Fruit fly (Drosophila melanogaster) whole organism, embryonic: ENCODE data around the gene kirre.

Experiments used
- Bgb ChIP-seq: fragments of 200-800 bp; sonication (Bioruptor generic); IDR thresholded peaks from 2 replicates; pipeline ENCODE4 v1.3.6; 2022; ENCODE audit warnings: missing biosample characterization, missing genetic modification characterization; ENCODE audit not compliant: partially characterized antibody
- BtbVII ChIP-seq: fragments of 200-800 bp; sonication (Bioruptor generic); optimal IDR thresholded peaks from 3 replicates; lab custom pipeline; 2017; ENCODE audit warnings: missing biosample characterization, mild to moderate bottlenecking, missing genetic modification characterization
- CG10267 ChIP-seq: fragments of 200-800 bp; sonication (Bioruptor generic); optimal IDR thresholded peaks from 2 replicates; lab custom pipeline; 2018; ENCODE audit warnings: missing biosample characterization, mild to moderate bottlenecking, missing genetic modification characterization, moderate library complexity
- CG10366 ChIP-seq: fragments of 200-800 bp; sonication (Bioruptor generic); IDR thresholded peaks from 2 replicates; pipeline ENCODE4 v1.3.6; 2022; ENCODE audit warnings: missing biosample characterization, missing genetic modification characterization
- CG12104 ChIP-seq: fragments of 200-800 bp; sonication (Bioruptor generic); optimal IDR thresholded peaks from 3 replicates; lab custom pipeline; 2016; ENCODE audit warnings: missing biosample characterization, missing genetic modification characterization
- CG12391 ChIP-seq: fragments of 200-800 bp; sonication (Bioruptor generic); optimal IDR thresholded peaks from 3 replicates; lab custom pipeline; 2018; ENCODE audit warnings: missing biosample characterization, mild to moderate bottlenecking, missing genetic modification characterization, moderate library complexity
- CG15514 ChIP-seq: fragments of 200-800 bp; sonication (Bioruptor generic); optimal IDR thresholded peaks from 3 replicates; lab custom pipeline; 2017; ENCODE audit warnings: missing biosample characterization, missing genetic modification characterization, mild to moderate bottlenecking, moderate library complexity, missing genetic modification reagents
- CG16815 ChIP-seq: fragments of 200-800 bp; sonication (Bioruptor generic); optimal IDR thresholded peaks from 3 replicates; lab custom pipeline; 2017; ENCODE audit warnings: missing biosample characterization, mild to moderate bottlenecking, missing genetic modification characterization
- CG33557 ChIP-seq: fragments of 200-800 bp; sonication (Bioruptor generic); optimal IDR thresholded peaks from 2 replicates; lab custom pipeline; 2019; ENCODE audit warnings: missing biosample characterization, mild to moderate bottlenecking, missing genetic modification characterization, moderate library complexity
- CG7963 ChIP-seq: fragments of 200-800 bp; sonication (Bioruptor generic); IDR thresholded peaks from 3 replicates; pipeline ENCODE4 v1.3.6; 2022; ENCODE audit warnings: missing biosample characterization, missing genetic modification characterization; ENCODE audit not compliant: partially characterized antibody
- Chrac-16 ChIP-seq: fragments of 200-800 bp; sonication (Bioruptor generic); optimal IDR thresholded peaks from 3 replicates; lab custom pipeline; 2016; ENCODE audit warnings: missing biosample characterization, missing genetic modification characterization
- Dll ChIP-seq: fragments of 200-800 bp; sonication (Bioruptor generic); IDR thresholded peaks from 4 replicates; pipeline ENCODE4 v1.3.6; 2022; ENCODE audit warnings: missing biosample characterization, missing genetic modification characterization; ENCODE audit not compliant: partially characterized antibody
- Doc3 ChIP-seq: fragments of 200-800 bp; sonication (Bioruptor generic); IDR thresholded peaks from 3 replicates; pipeline ENCODE4 v1.3.6; 2022; ENCODE audit warnings: missing biosample characterization, missing genetic modification characterization; ENCODE audit not compliant: partially characterized antibody
- Dref ChIP-seq: fragments of 200-800 bp; sonication (Bioruptor generic); IDR thresholded peaks from 2 replicates; pipeline ENCODE4 v1.3.6; 2022; ENCODE audit warnings: missing biosample characterization, missing genetic modification characterization
- E2f2 ChIP-seq: fragments of 200-800 bp; sonication (Bioruptor generic); IDR thresholded peaks from 2 replicates; pipeline ENCODE4 v1.3.6; 2022; ENCODE audit warnings: missing biosample characterization, missing genetic modification characterization
- Fer1 ChIP-seq: fragments of 200-800 bp; sonication (Bioruptor generic); optimal IDR thresholded peaks from 2 replicates; lab custom pipeline; 2017; ENCODE audit warnings: missing biosample characterization, mild to moderate bottlenecking, missing genetic modification characterization
- MBD-R2 ChIP-seq: fragments of 200-800 bp; sonication (Bioruptor generic); IDR thresholded peaks from 2 replicates; pipeline ENCODE4 v1.3.6; 2022; ENCODE audit warnings: missing biosample characterization, missing genetic modification characterization
- Nf-YB ChIP-seq: fragments of 200-800 bp; sonication (Bioruptor generic); optimal IDR thresholded peaks from 3 replicates; lab custom pipeline; 2019; ENCODE audit warnings: missing biosample characterization, mild to moderate bottlenecking, missing genetic modification characterization, moderate library complexity
- NfI ChIP-seq: fragments of 200-800 bp; sonication (Bioruptor generic); optimal IDR thresholded peaks from 3 replicates; lab custom pipeline; 2018; ENCODE audit warnings: missing biosample characterization, mild to moderate bottlenecking, missing genetic modification characterization, moderate library complexity
- Ravus ChIP-seq: fragments of 200-800 bp; sonication (Bioruptor generic); IDR thresholded peaks from 2 replicates; pipeline ENCODE4 v1.3.6; 2022; ENCODE audit warnings: missing biosample characterization, missing genetic modification characterization
- Scr ChIP-seq: fragments of 200-800 bp; sonication (Bioruptor generic); IDR thresholded peaks from 2 replicates; pipeline ENCODE4 v1.3.6; 2022; ENCODE audit warnings: missing biosample characterization, missing genetic modification characterization; ENCODE audit not compliant: partially characterized antibody
- Side ChIP-seq: fragments of 200-800 bp; sonication (Bioruptor generic); optimal IDR thresholded peaks from 2 replicates; lab custom pipeline; 2016; ENCODE audit warnings: missing biosample characterization, missing genetic modification characterization
- Sry-β ChIP-seq: fragments of 200-800 bp; sonication (Bioruptor generic); optimal IDR thresholded peaks from 2 replicates; lab custom pipeline; 2018; ENCODE audit warnings: missing biosample characterization, mild to moderate bottlenecking, missing genetic modification characterization, moderate library complexity
- Ssrp ChIP-seq: fragments of 200-800 bp; sonication (Bioruptor generic); optimal IDR thresholded peaks from 2 replicates; lab custom pipeline; 2018; ENCODE audit warnings: missing biosample characterization, mild to moderate bottlenecking, missing genetic modification characterization, moderate library complexity
- ato ChIP-seq: fragments of 200-800 bp; sonication (Bioruptor generic); IDR thresholded peaks from 2 replicates; pipeline ENCODE4 v1.3.6; 2022; ENCODE audit warnings: missing biosample characterization, missing genetic modification characterization; ENCODE audit not compliant: partially characterized antibody
- az2 ChIP-seq: fragments of 200-800 bp; sonication (Bioruptor generic); optimal IDR thresholded peaks from 3 replicates; lab custom pipeline; 2016; ENCODE audit warnings: missing biosample characterization, missing genetic modification characterization
- cad ChIP-seq: fragments of >200 bp; optimal IDR thresholded peaks from 2 replicates; lab custom pipeline; 2017; ENCODE audit warnings: missing biosample characterization, missing genetic modification characterization
- chinmo ChIP-seq: fragments of 200-800 bp; sonication (Bioruptor generic); IDR thresholded peaks from 4 replicates; pipeline ENCODE4 v1.3.6; 2022; ENCODE audit warnings: missing biosample characterization, missing genetic modification characterization; ENCODE audit not compliant: partially characterized antibody
- danr ChIP-seq: fragments of 200-800 bp; sonication (Bioruptor generic); IDR thresholded peaks from 2 replicates; pipeline ENCODE4 v1.3.6; 2022; ENCODE audit warnings: missing biosample characterization, missing genetic modification characterization
- dimm ChIP-seq: fragments of 200-800 bp; sonication (Bioruptor generic); IDR thresholded peaks from 2 replicates; pipeline ENCODE4 v1.3.6; 2022; ENCODE audit warnings: missing biosample characterization, missing genetic modification characterization
- fu2 ChIP-seq: fragments of 200-800 bp; sonication (Bioruptor generic); optimal IDR thresholded peaks from 2 replicates; lab custom pipeline; 2016; ENCODE audit warnings: missing biosample characterization, missing genetic modification characterization
- gce ChIP-seq: fragments of 200-800 bp; sonication (Bioruptor generic); IDR thresholded peaks from 3 replicates; pipeline ENCODE4 v1.3.6; 2022; ENCODE audit warnings: missing biosample characterization, missing genetic modification characterization
- hbn ChIP-seq: fragments of 200-800 bp; sonication (Bioruptor generic); IDR thresholded peaks from 2 replicates; pipeline ENCODE4 v1.3.6; 2022; ENCODE audit warnings: missing biosample characterization, missing genetic modification characterization; ENCODE audit not compliant: partially characterized antibody
- her ChIP-seq: fragments of 200-800 bp; sonication (Bioruptor generic); optimal IDR thresholded peaks from 2 replicates; lab custom pipeline; 2016; ENCODE audit warnings: missing biosample characterization, missing genetic modification characterization
- kay ChIP-seq: fragments of 200-800 bp; sonication (Bioruptor generic); optimal IDR thresholded peaks from 2 replicates; lab custom pipeline; 2016; ENCODE audit warnings: missing biosample characterization, missing genetic modification characterization
- knrl ChIP-seq: fragments of 200-800 bp; sonication (Bioruptor generic); IDR thresholded peaks from 3 replicates; pipeline ENCODE4 v1.3.6; 2022; ENCODE audit warnings: missing biosample characterization, missing genetic modification characterization; ENCODE audit not compliant: partially characterized antibody
- mam ChIP-seq: fragments of 200-800 bp; sonication (Bioruptor generic); optimal IDR thresholded peaks from 3 replicates; lab custom pipeline; 2016; ENCODE audit warnings: missing biosample characterization, missing genetic modification characterization
- nau ChIP-seq: fragments of 200-800 bp; sonication (Bioruptor generic); optimal IDR thresholded peaks from 3 replicates; lab custom pipeline; 2017; ENCODE audit warnings: missing biosample characterization, mild to moderate bottlenecking, missing genetic modification characterization, missing genetic modification reagents
- nmo ChIP-seq: fragments of 200-800 bp; sonication (Bioruptor generic); optimal IDR thresholded peaks from 2 replicates; lab custom pipeline; 2018; ENCODE audit warnings: missing biosample characterization, mild to moderate bottlenecking, missing genetic modification characterization, moderate library complexity
- pum ChIP-seq: fragments of 200-800 bp; sonication (Bioruptor generic); optimal IDR thresholded peaks from 2 replicates; lab custom pipeline; 2016; ENCODE audit warnings: missing biosample characterization, missing genetic modification characterization
- ranshi ChIP-seq: fragments of 200-800 bp; sonication (Bioruptor generic); IDR thresholded peaks from 2 replicates; pipeline ENCODE4 v1.3.6; 2022; ENCODE audit warnings: missing biosample characterization, missing genetic modification characterization
- rib ChIP-seq: fragments of 200-800 bp; sonication (Bioruptor generic); IDR thresholded peaks from 2 replicates; pipeline ENCODE4 v1.3.6; 2022; ENCODE audit warnings: missing biosample characterization, missing genetic modification characterization
- row ChIP-seq: fragments of 200-800 bp; sonication (Bioruptor generic); IDR thresholded peaks from 3 replicates; pipeline ENCODE4 v1.3.6; 2022; ENCODE audit warnings: missing biosample characterization, missing genetic modification characterization
- slbo ChIP-seq: fragments of 200-800 bp; sonication (Bioruptor generic); IDR thresholded peaks from 2 replicates; pipeline ENCODE4 v1.3.6; 2022; ENCODE audit warnings: missing biosample characterization, missing genetic modification characterization
- tna ChIP-seq: fragments of 200-800 bp; sonication (Bioruptor generic); IDR thresholded peaks from 2 replicates; pipeline ENCODE4 v1.3.6; 2022; ENCODE audit warnings: missing biosample characterization, missing genetic modification characterization; ENCODE audit not compliant: partially characterized antibody
- trh ChIP-seq: fragments of 200-800 bp; sonication (Bioruptor generic); optimal IDR thresholded peaks from 2 replicates; lab custom pipeline; 2016; ENCODE audit warnings: missing biosample characterization, missing genetic modification characterization
- yki ChIP-seq: fragments of >200 bp; optimal IDR thresholded peaks from 3 replicates; lab custom pipeline; 2018
- zen2 ChIP-seq: fragments of 200-800 bp; sonication (Bioruptor generic); IDR thresholded peaks from 3 replicates; pipeline ENCODE4 v1.3.6; 2022; ENCODE audit warnings: missing biosample characterization, missing genetic modification characterization; ENCODE audit not compliant: partially characterized antibody

The kirre gene

DNA sequence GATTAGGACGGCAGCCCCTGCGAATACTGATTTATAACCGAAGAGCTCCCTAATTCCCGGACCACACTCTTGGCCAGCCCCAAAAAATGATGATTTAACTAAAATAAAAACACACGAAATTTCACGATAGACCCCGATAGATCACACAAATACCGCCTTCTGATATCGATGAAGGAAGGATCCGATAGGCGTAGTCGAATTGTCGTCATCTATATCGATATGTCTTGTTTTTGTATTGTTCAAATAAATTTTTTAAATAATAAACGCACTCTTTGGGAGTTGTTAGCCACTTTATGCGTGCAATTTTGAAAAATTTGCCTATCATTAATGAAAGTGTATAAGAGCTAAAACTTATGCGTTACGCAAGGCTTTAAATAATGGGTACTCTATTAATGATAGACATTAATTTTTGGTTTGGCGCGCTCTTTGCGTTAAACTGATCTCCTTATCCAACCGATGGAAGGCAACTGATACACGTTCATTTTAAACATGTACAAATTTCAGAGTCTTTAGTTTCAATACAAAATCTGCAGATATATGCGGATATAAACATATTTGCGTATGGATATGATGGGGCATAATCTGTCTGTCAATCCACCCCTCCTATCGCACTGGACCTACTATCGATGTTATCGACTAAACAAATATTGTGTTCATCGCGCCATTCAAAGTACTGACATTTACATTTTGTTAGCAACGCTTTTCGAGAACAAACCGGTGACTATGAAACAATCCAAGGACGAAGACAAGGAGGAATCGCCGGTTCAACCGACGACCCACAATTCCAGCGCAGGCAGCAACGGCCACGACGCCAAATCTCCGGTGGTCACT lies 41.9 kb upstream of the kirre start, which contains the start of the genes Spg7 and Lint-O (continued):
- TF ChIP-seq CG10267 (no peak), yki (lab: Kevin White, UChicago) (no peak), ato (GFP tag; lab: Robert Waterston, UW) (peak; percentile 73), danr (GFP tag; lab: Robert Waterston, UW) (no peak), slbo (no peak), CG15514 (GFP tag; lab: Kevin White, UChicago) (peak; percentile 45), MBD-R2 (peak; percentile 57; the same call in 1 of the 2 replicates), Sry-β (GFP tag; lab: Kevin White, UChicago) (no peak), CG7963 (peak; percentile 74), CG12391 (tag; lab: Kevin White, UChicago) (no peak), Doc3 (GFP tag; lab: Robert Waterston, UW) (peak; percentile 50; the same call in 2 of the 3 replicates), pum (GFP tag; lab: Kevin White, UChicago) (no peak), knrl (peak; percentile 65; the same call in 2 of the 3 replicates), trh (GFP tag; lab: Kevin White, UChicago) (no peak), Dref (GFP tag; lab: Robert Waterston, UW) (peak; percentile 79), rib (no peak), row (GFP tag; lab: Robert Waterston, UW) (no peak), Chrac-16 (GFP tag; lab: Kevin White, UChicago) (no peak), CG12104 (GFP tag; lab: Kevin White, UChicago) (no peak), gce (GFP tag; lab: Robert Waterston, UW) (no peak), Side (no peak), Ravus (GFP tag; lab: Robert Waterston, UW) (no peak), NfI (GFP tag; lab: Kevin White, UChicago) (no peak), nau (GFP tag; lab: Kevin White, UChicago) (no peak), ranshi (GFP tag; lab: Robert Waterston, UW) (no peak), dimm (no peak), CG33557 (GFP tag; lab: Kevin White, UChicago) (no peak), Dll (GFP tag; lab: Robert Waterston, UW) (peak; percentile 74; the same call in 3 of the 4 replicates), Fer1 (no peak), E2f2 (peak; percentile 69), az2 (GFP tag; lab: Kevin White, UChicago) (no peak), cad (GFP tag; lab: Kevin White, UChicago) (no peak), CG16815 (GFP tag; lab: Kevin White, UChicago) (no peak), BtbVII (GFP tag; lab: Kevin White, UChicago) (no peak), CG10366 (GFP tag; lab: Robert Waterston, UW) (no peak), hbn (GFP tag; lab: Robert Waterston, UW) (peak; percentile 44; the same call in 1 of the 2 replicates), nmo (no peak), chinmo (GFP tag; lab: Robert Waterston, UW) (0 out of 4 replicates have a peak, but pooled peaks have one; percentile 63), her (GFP tag; lab: Kevin White, UChicago) (no peak), tna (GFP tag; lab: Robert Waterston, UW) (peak; percentile 70), mam (GFP tag; lab: Kevin White, UChicago) (no peak), fu2 (GFP tag; lab: Kevin White, UChicago) (no peak), Bgb (peak; percentile 75), Scr (peak; percentile 76), Nf-YB (GFP tag; lab: Kevin White, UChicago) (no peak), zen2 (GFP tag; lab: Robert Waterston, UW) (peak; percentile 59), Ssrp (tag; lab: Kevin White, UChicago) (no peak), kay (GFP tag; lab: Kevin White, UChicago) (no peak)
